Fruit fly (Drosophila melanogaster): ENCODE measurements around the gene CG15260.

The CG15260 gene

dm6 chr2L:15314903-15315302 lies 22.9 kb upstream of the CG15260 start:
- TF ChIP-seq row (GFP tag; IDR thresholded peaks at IDR 0.05) (0 out of 3 replicates have a peak, but pooled peaks have one; percentile 13), CG18262 (tag; optimal IDR thresholded peaks at IDR 0.05) (peak; percentile 51), CG14014 (GFP tag; IDR thresholded peaks at IDR 0.05) (no peak), CG8388 (GFP tag; optimal IDR thresholded peaks at IDR 0.05) (peak; percentile 40), CG14710 (tag; optimal IDR thresholded peaks at IDR 0.05) (peak; percentile 9), CG10267 (tag; optimal IDR thresholded peaks at IDR 0.05) (peak; percentile 24), Xrp1 (GFP tag; IDR thresholded peaks at IDR 0.05) (peak; percentile 30; the same call in 1 of the 2 replicates), Jarid2 (GFP tag; optimal IDR thresholded peaks at IDR 0.05) (no peak), phol (tag; optimal IDR thresholded peaks at IDR 0.05) (peak; percentile 4), sens (GFP tag) (peak; percentile 43), Dfd (GFP tag; optimal IDR thresholded peaks at IDR 0.05) (no peak), CG31441 (GFP tag; IDR thresholded peaks at IDR 0.05) (0 out of 2 replicates have a peak, but pooled peaks have one; percentile 17), gem (tag; optimal IDR thresholded peaks at IDR 0.05) (peak; percentile 46), CG9727 (GFP tag; optimal IDR thresholded peaks at IDR 0.05) (peak; percentile 27), CG10979 (tag; optimal IDR thresholded peaks at IDR 0.05) (peak; percentile 39), Stat92E (GFP tag; optimal IDR thresholded peaks at IDR 0.05) (no peak), CG15696 (tag; optimal IDR thresholded peaks at IDR 0.05) (peak; percentile 8), CG8924 (tag; optimal IDR thresholded peaks at IDR 0.05) (peak; percentile 7), dmrt11E (tag; optimal IDR thresholded peaks at IDR 0.05) (peak; percentile 55), zf30C (GFP tag; optimal IDR thresholded peaks at IDR 0.05) (peak; percentile 35), CG2712 (tag; optimal IDR thresholded peaks at IDR 0.05) (peak; percentile 45), lola (GFP tag; optimal IDR thresholded peaks at IDR 0.05) (peak in 1 of 3 experiments; percentile 44), CG17361 (GFP tag; IDR thresholded peaks at IDR 0.05) (0 out of 3 replicates have a peak, but pooled peaks have one; percentile 15), CG17829 (tag; optimal IDR thresholded peaks at IDR 0.05) (peak; percentile 27), CG31365 (tag; optimal IDR thresholded peaks at IDR 0.05) (no peak), cad (GFP tag; optimal IDR thresholded peaks at IDR 0.05) (no peak)

- TF ChIP-seq pita (GFP tag; optimal IDR thresholded peaks at IDR 0.05): peak; percentile 2
- peak; percentile 2 for TF ChIP-seq stwl (tag; optimal IDR thresholded peaks at IDR 0.05)
- peak; percentile 8 for TF ChIP-seq BEAF-32 (GFP tag; optimal IDR thresholded peaks at IDR 0.05)
- no peak for TF ChIP-seq scrt (GFP tag; optimal IDR thresholded peaks at IDR 0.05)
- TF ChIP-seq rib (GFP tag; IDR thresholded peaks at IDR 0.05): no peak
- TF ChIP-seq insv (GFP tag; optimal IDR thresholded peaks at IDR 0.05): peak; percentile 85 to 92
- TF ChIP-seq sens (GFP tag): peak; percentile 37
Measured at dm6 chr2L:15306802-15307201, 14.8 kb upstream of the CG15260 start.

dm6 chr2L:15304359-15304758 lies 12.3 kb upstream of the CG15260 start:
- TF ChIP-seq dysf (GFP tag; IDR thresholded peaks at IDR 0.05): no peak
- no peak for TF ChIP-seq wor (GFP tag; IDR thresholded peaks at IDR 0.05)
- TF ChIP-seq ken (GFP tag; IDR thresholded peaks at IDR 0.05): no peak
- TF ChIP-seq Optix (GFP tag; IDR thresholded peaks at IDR 0.05): no peak
- no peak for TF ChIP-seq TFAM (GFP tag; optimal IDR thresholded peaks at IDR 0.05)
- TF ChIP-seq Doc2 (GFP tag; IDR thresholded peaks at IDR 0.05): no peak
- peak; percentile 6 for TF ChIP-seq Ets65A (GFP tag)
- TF ChIP-seq lbe (GFP tag; optimal IDR thresholded peaks at IDR 0.05): peak; percentile 3
- no peak for TF ChIP-seq pzg (GFP tag; optimal IDR thresholded peaks at IDR 0.05)
- no peak for TF ChIP-seq CG8089 (GFP tag; optimal IDR thresholded peaks at IDR 0.05)
- TF ChIP-seq CG16779 (GFP tag; IDR thresholded peaks at IDR 0.05): no peak
- peak; percentile 45 for TF ChIP-seq sens (GFP tag)
- no peak for TF ChIP-seq mld (GFP tag; IDR thresholded peaks at IDR 0.05; ENCODE audit: partially characterized antibody)
- TF ChIP-seq gsb (GFP tag; IDR thresholded peaks at IDR 0.05): no peak
- TF ChIP-seq Drgx (GFP tag; IDR thresholded peaks at IDR 0.05): peak; percentile 32; the same call in 1 of the 2 replicates
- TF ChIP-seq CG8924 (tag; optimal IDR thresholded peaks at IDR 0.05): no peak
- TF ChIP-seq CG18262 (tag; optimal IDR thresholded peaks at IDR 0.05): no peak
- TF ChIP-seq gce (GFP tag; IDR thresholded peaks at IDR 0.05): no peak
- TF ChIP-seq knrl (GFP tag; IDR thresholded peaks at IDR 0.05; ENCODE audit: partially characterized antibody): no peak
- no peak for TF ChIP-seq MTF-1 (GFP tag; optimal IDR thresholded peaks at IDR 0.05; ENCODE audit: borderline replicate concordance)

Measured in whole organism, embryonic.